Worm (Caenorhabditis elegans) whole organism, L4 larva: ENCODE measurements around the gene peli-1.
"Not testable (repeated sequence)": the region's sequence is repeated elsewhere in the genome, so short reads cannot be mapped to it uniquely, and the experiment has no call there.

Source experiments
- F26F4.8 ChIP-seq: fragments of 200-800 bp; sonication (Bioruptor generic); conservative IDR thresholded peaks from 2 replicates; pipeline ENCODE4 v1.3.6; 2022; ENCODE audit warnings: missing genetic modification characterization, missing compliant biosample characterization
- F44E2.7 ChIP-seq: fragments of 200-800 bp; sonication (Bioruptor generic); IDR thresholded peaks from 2 replicates; pipeline ENCODE4 v2.1.2; 2022; ENCODE audit warnings: missing genetic modification characterization, missing compliant biosample characterization
- ZK546.5 ChIP-seq, 2 experiments: sonication (generic microtip); optimal IDR thresholded peaks; 2 replicates each; lab custom pipeline; 2017; ENCODE audit warnings: missing biosample characterization in 2 of 2, missing genetic modification characterization in 2 of 2
- aha-1 ChIP-seq: fragments of 150-350 bp; peaks from one replicate; lab custom pipeline; 2014; ENCODE audit warnings: missing biosample characterization, missing genetic modification characterization
- ceh-20 ChIP-seq: fragments of 200-800 bp; sonication (Bioruptor generic); IDR thresholded peaks from 2 replicates; pipeline ENCODE4 v1.3.6; 2022; ENCODE audit warnings: missing genetic modification reagents, missing genetic modification characterization, missing compliant biosample characterization
- ceh-44 ChIP-seq: fragments of 200-800 bp; sonication (Bioruptor generic); IDR thresholded peaks from 2 replicates; pipeline ENCODE4 v1.3.6; 2022; ENCODE audit warnings: missing genetic modification reagents, missing genetic modification characterization, missing compliant biosample characterization
- ceh-82 ChIP-seq: sonication (generic microtip); optimal IDR thresholded peaks from 2 replicates; lab custom pipeline; 2017; ENCODE audit warnings: missing biosample characterization, missing genetic modification characterization
- ces-1 ChIP-seq: fragments of 150-350 bp; sonication (generic microtip); optimal IDR thresholded peaks from 4 replicates; lab custom pipeline; 2014; ENCODE audit warnings: missing biosample characterization, missing genetic modification reagents, missing genetic modification characterization
- cey-2 ChIP-seq: sonication (generic microtip); optimal IDR thresholded peaks from 3 replicates; lab custom pipeline; 2017; ENCODE audit warnings: missing genetic modification characterization, mild to moderate bottlenecking, missing compliant biosample characterization, antibody characterized with exemption, borderline replicate concordance; ENCODE audit not compliant: insufficient read depth
- ctbp-1 ChIP-seq: fragments of 200-800 bp; sonication (Bioruptor generic); IDR thresholded peaks from 2 replicates; pipeline ENCODE4 v1.3.6; 2022; ENCODE audit warnings: missing genetic modification reagents, missing genetic modification characterization, missing compliant biosample characterization
- daf-12 ChIP-seq: fragments of 150-350 bp; optimal IDR thresholded peaks from 2 replicates; lab custom pipeline; 2014; ENCODE audit warnings: missing biosample characterization, missing genetic modification reagents, missing genetic modification characterization
- daf-16 ChIP-seq, 3 experiments: sonication (generic microtip); optimal IDR thresholded peaks; 2 replicates each; lab custom pipeline; 2016 to 2017; ENCODE audit warnings: missing genetic modification characterization in 3 of 3, missing genetic modification reagents in 3 of 3, mild to moderate bottlenecking in 2 of 3, missing compliant biosample characterization in 2 of 3, missing biosample characterization in 1 of 3, moderate library complexity in 1 of 3
- daf-19 ChIP-seq: fragments of 200-800 bp; sonication (Bioruptor generic); conservative IDR thresholded peaks from 2 replicates; pipeline ENCODE4 v1.3.6; 2022; ENCODE audit warnings: missing genetic modification characterization, missing compliant biosample characterization
- dmd-8 ChIP-seq: fragments of 200-800 bp; sonication (Bioruptor generic); IDR thresholded peaks from 2 replicates; pipeline ENCODE4 v1.3.6; 2022; ENCODE audit warnings: missing genetic modification characterization, missing compliant biosample characterization
- dmd-9 ChIP-seq: fragments of 200-800 bp; sonication (Bioruptor generic); IDR thresholded peaks from 2 replicates; pipeline ENCODE4 v1.3.6; 2022; ENCODE audit warnings: missing genetic modification reagents, missing genetic modification characterization, missing compliant biosample characterization
- dpl-1 ChIP-seq: fragments of 150-350 bp; optimal IDR thresholded peaks from 2 replicates; lab custom pipeline; 2014; ENCODE audit warnings: missing biosample characterization, missing genetic modification reagents, missing genetic modification characterization
- egl-27 ChIP-seq: sonication (generic microtip); optimal IDR thresholded peaks from 3 replicates; lab custom pipeline; 2017; ENCODE audit warnings: missing biosample characterization, missing genetic modification reagents, missing genetic modification characterization
- fos-1 ChIP-seq: fragments of 150-350 bp; optimal IDR thresholded peaks from 2 replicates; lab custom pipeline; 2014; ENCODE audit warnings: missing biosample characterization, missing genetic modification characterization
- hlh-11 ChIP-seq: fragments of 200-800 bp; sonication (Bioruptor generic); optimal IDR thresholded peaks from 2 replicates; lab custom pipeline; 2018; ENCODE audit warnings: mild to moderate bottlenecking, missing genetic modification characterization, missing compliant biosample characterization
- hlh-30 ChIP-seq: sonication (generic microtip); optimal IDR thresholded peaks from 2 replicates; lab custom pipeline; 2017; ENCODE audit warnings: antibody characterized with exemption, mild to moderate bottlenecking, missing genetic modification characterization, missing compliant biosample characterization; ENCODE audit not compliant: insufficient read depth
- lin-1 ChIP-seq: fragments of 200-800 bp; sonication (Bioruptor generic); IDR thresholded peaks from 2 replicates; pipeline ENCODE4 v1.3.6; 2022; ENCODE audit warnings: missing genetic modification reagents, missing genetic modification characterization, missing compliant biosample characterization
- lin-15B ChIP-seq: fragments of 150-350 bp; sonication (generic microtip); optimal IDR thresholded peaks from 3 replicates; lab custom pipeline; 2014; ENCODE audit warnings: missing biosample characterization, missing genetic modification characterization
- lin-39 ChIP-seq: fragments of 150-350 bp; optimal IDR thresholded peaks from 2 replicates; lab custom pipeline; 2014; ENCODE audit warnings: missing biosample characterization, missing genetic modification reagents, missing genetic modification characterization
- lir-3 ChIP-seq: sonication (generic microtip); optimal IDR thresholded peaks from 2 replicates; lab custom pipeline; 2016; ENCODE audit warnings: mild to moderate bottlenecking, missing genetic modification characterization, missing compliant biosample characterization
- mdl-1 ChIP-seq, 2 experiments: fragments of 150-350 bp in 1 of 2; sonication (generic microtip) in 1 of 2; optimal IDR thresholded peaks; 2 replicates each; lab custom pipeline; 2014 to 2017; ENCODE audit warnings: missing biosample characterization in 2 of 2, missing genetic modification characterization in 2 of 2
- nhr-111 ChIP-seq: fragments of 200-800 bp; sonication (Bioruptor generic); optimal IDR thresholded peaks from 2 replicates; lab custom pipeline; 2018; ENCODE audit warnings: mild to moderate bottlenecking, missing genetic modification characterization, missing compliant biosample characterization
- nhr-28 ChIP-seq: fragments of 150-350 bp; optimal IDR thresholded peaks from 2 replicates; lab custom pipeline; 2014; ENCODE audit warnings: missing biosample characterization, missing genetic modification characterization
- php-3 ChIP-seq: fragments of 200-800 bp; sonication (Bioruptor generic); IDR thresholded peaks from 2 replicates; pipeline ENCODE4 v1.3.6; 2022; ENCODE audit warnings: missing genetic modification reagents, missing genetic modification characterization, missing compliant biosample characterization
- saeg-2 ChIP-seq: fragments of 200-800 bp; sonication (Bioruptor generic); IDR thresholded peaks from 2 replicates; pipeline ENCODE4 v1.3.6; 2022; ENCODE audit warnings: missing genetic modification reagents, missing genetic modification characterization, missing compliant biosample characterization
- set-16 ChIP-seq: fragments of 200-800 bp; sonication (Bioruptor generic); IDR thresholded peaks from 2 replicates; pipeline ENCODE4 v1.3.6; 2022; ENCODE audit warnings: missing genetic modification reagents, missing genetic modification characterization, missing compliant biosample characterization
- skn-1 ChIP-seq: fragments of 150-350 bp; optimal IDR thresholded peaks from 2 replicates; lab custom pipeline; 2014; ENCODE audit warnings: missing biosample characterization, missing genetic modification characterization
- snpc-1.2 ChIP-seq: fragments of 200-800 bp; sonication (Bioruptor generic); IDR thresholded peaks from 2 replicates; pipeline ENCODE4 v1.3.6; 2022; ENCODE audit warnings: missing genetic modification reagents, missing genetic modification characterization, missing compliant biosample characterization
- snpc-4 ChIP-seq: fragments of 150-350 bp; optimal IDR thresholded peaks from 2 replicates; lab custom pipeline; 2014; ENCODE audit warnings: missing biosample characterization, missing genetic modification characterization
- spr-1 ChIP-seq: sonication (generic microtip); optimal IDR thresholded peaks from 2 replicates; lab custom pipeline; 2016; ENCODE audit warnings: mild to moderate bottlenecking, missing genetic modification characterization, missing compliant biosample characterization
- spr-3 ChIP-seq: fragments of 200-800 bp; sonication (Bioruptor generic); optimal IDR thresholded peaks from 2 replicates; lab custom pipeline; 2018; ENCODE audit warnings: mild to moderate bottlenecking, missing genetic modification characterization, missing compliant biosample characterization
- unc-62 ChIP-seq, 3 experiments: fragments of 150-350 bp in 1 of 3; sonication (generic microtip); optimal IDR thresholded peaks in 2 of 3; peaks in 1 of 3; 1 replicate in 1 of 3; 2 replicates in 2 of 3; lab custom pipeline; 2014 to 2017; ENCODE audit warnings: missing biosample characterization in 3 of 3, missing genetic modification characterization in 3 of 3, missing genetic modification reagents in 3 of 3, missing genotype in 1 of 3
- zfp-2 ChIP-seq: sonication (generic microtip); optimal IDR thresholded peaks from 2 replicates; lab custom pipeline; 2016; ENCODE audit warnings: mild to moderate bottlenecking, missing genetic modification characterization, missing compliant biosample characterization
- zfp-3 ChIP-seq: fragments of 200-800 bp; sonication (Bioruptor generic); conservative IDR thresholded peaks from 2 replicates; pipeline ENCODE4 v1.3.6; 2022; ENCODE audit warnings: missing genetic modification reagents, missing genetic modification characterization, missing compliant biosample characterization
- ztf-11 ChIP-seq: fragments of 150-350 bp; optimal IDR thresholded peaks from 2 replicates; lab custom pipeline; 2014; ENCODE audit warnings: missing biosample characterization, missing genetic modification characterization
- ztf-7 ChIP-seq: fragments of 150-350 bp; optimal IDR thresholded peaks from 2 replicates; lab custom pipeline; 2014; ENCODE audit warnings: missing biosample characterization, missing genetic modification characterization

Gene peli-1

DNA sequence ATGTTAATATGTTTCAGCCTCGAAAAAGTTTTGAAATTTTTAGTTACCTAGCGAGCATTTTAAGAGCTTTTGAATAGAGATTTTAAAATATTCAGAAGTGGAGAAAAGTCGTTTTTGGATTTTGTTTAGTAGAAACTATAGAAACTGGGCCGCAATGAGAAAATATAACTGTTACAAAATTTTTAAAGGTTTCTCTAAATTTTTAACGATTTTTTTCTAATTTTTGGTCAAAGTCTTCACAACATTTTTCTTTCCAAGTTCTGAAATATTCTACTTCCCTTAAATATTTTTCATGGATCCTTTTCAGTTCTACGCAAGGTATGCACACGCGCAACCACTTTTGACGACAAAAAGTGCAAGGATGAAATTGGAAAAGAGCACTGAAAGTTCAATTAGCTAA lies at the start of gene peli-1:
peli-1 (plus strand) TSS at position 301 of the 400 bp plus-strand sequence.
- TF ChIP-seq aha-1 (tag; lab: Kevin White, UChicago) (peak; percentile 47), spr-1 (tag; lab: Kevin White, UChicago) (no peak)
- TF ChIP-seq, all 104 proteins: peak for 1

DNA sequence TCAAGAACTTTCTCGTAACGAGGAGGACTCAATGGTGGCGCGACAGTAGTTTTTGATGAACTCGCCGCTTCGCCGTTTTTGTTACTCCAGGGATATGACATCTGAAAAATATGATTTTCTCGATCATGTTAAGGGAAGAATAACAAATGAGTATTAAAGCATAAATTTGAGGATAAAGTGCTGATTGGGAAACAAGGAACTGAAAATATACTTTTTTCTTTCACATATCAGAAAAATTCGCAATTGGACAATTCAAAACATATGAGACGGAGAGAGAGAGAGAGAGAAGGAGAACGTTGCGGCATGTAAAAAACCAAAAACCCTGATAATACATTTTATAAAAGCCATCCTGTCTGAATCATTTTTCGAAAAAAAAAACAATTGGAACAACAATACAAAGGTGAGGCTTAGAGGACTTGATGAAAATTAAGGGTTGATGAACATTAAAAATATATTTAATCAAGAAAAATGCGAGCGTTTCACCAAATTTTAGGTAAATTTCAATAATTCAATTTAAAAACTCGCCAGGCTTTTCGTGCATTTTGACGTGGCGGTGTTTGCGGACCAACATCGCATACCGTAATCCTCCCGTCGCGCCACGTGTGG lies 44.9 kb upstream of the peli-1 start, which contains the start of the genes mut-14 and C14C11.2:
mut-14 (minus strand) TSS at position 101 of the 606 bp plus-strand sequence.
C14C11.2 (plus strand) TSS at position 556 of the 606 bp plus-strand sequence.
- TF ChIP-seq snpc-4 (tag; lab: Kevin White, UChicago) (no peak), daf-12 (tag; lab: Kevin White, UChicago) (no peak), zfp-2 (no peak), mdl-1 (tag; optimal IDR thresholded peaks at IDR 0.05; lab: Kevin White, UChicago) (no peak), hlh-11 (tag; lab: Kevin White, UChicago) (no peak), ceh-82 (tag; lab: Kevin White, UChicago) (no peak), unc-62 (GFP tag; optimal IDR thresholded peaks at IDR 0.05 in 1 of 2; lab: Kevin White, UChicago) (no peak), unc-62 (tag; optimal IDR thresholded peaks at IDR 0.05; lab: Kevin White, UChicago) (no peak), ctbp-1 (GFP tag; lab: Robert Waterston, UW) (no peak), cey-2 (tag; lab: Kevin White, UChicago) (no peak), spr-1 (tag; lab: Kevin White, UChicago) (no peak), ztf-7 (tag; lab: Kevin White, UChicago) (no peak), lin-1 (no peak)
- TF ChIP-seq, all 104 proteins: peak for 0

DNA sequence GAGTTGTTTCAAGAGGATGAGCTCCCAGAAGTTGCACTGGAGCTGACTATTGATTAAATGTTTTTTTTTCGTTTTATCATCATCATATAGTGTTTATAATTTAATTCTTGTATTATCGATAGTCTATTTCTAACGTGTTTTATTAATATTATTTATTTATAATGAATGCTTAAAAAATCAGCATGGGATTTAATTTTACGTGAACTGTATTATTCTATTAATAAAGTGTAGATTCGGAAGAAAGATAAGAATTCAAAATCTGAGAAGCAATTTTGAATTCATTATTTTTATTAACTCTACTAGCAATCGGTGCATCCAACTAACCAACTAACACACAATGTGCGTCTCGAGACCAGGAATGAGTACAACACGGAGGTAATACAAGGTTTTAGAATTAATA lies 42.3 kb upstream of the peli-1 start, which contains the start of gene C14C11.1:
C14C11.1 (plus strand) TSS at position 301 of the 400 bp plus-strand sequence.
- not testable (repeated sequence) for TF ChIP-seq ceh-20; spr-3 (GFP tag; lab: Kevin White, UChicago); ZK546.5 (tag; optimal IDR thresholded peaks at IDR 0.05; lab: Kevin White, UChicago)

DNA sequence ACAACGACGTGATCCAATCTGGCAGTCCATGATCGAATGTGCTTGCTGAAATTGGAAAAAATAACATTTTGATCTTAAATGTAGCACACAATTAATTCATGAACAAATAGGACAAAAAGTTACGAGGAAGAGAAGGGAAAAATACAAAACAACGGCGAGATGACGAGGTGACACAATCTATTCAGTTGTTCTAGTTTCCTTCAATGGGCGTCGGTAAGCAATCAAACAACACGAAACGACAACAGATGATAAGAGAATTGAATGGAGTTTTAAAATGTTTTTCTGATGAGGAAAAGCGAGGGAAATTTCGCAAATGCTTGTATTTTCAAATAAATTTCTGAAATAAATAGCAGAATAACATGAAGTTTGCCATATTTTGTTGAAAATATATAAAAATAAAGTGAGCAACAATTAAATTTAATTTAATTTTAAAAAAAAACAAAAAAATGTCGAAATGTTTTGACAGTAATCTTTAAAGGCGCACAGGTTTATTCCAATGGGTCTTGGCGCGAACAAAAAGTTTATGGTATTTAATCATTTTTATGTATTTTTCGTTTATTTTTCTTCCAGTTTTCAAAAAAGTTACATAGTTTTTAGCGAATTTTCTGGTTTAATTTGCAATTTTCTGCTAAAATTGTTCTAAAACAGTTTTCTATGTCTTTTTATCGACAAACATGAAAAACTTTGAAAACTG lies 39.4 kb upstream of the peli-1 start, which contains the start of gene C14C11.7:
C14C11.7 (minus strand) TSS at position 51 of the 694 bp plus-strand sequence.
- TF ChIP-seq nhr-28 (tag; lab: Kevin White, UChicago) (peak; percentile 41), daf-19 (GFP tag; lab: Robert Waterston, UW) (no peak), daf-16 (GFP tag; optimal IDR thresholded peaks at IDR 0.05; lab: Kevin White, UChicago) (no peak), daf-16 (tag; optimal IDR thresholded peaks at IDR 0.05; lab: Kevin White, UChicago) (peak; percentile 86)

DNA sequence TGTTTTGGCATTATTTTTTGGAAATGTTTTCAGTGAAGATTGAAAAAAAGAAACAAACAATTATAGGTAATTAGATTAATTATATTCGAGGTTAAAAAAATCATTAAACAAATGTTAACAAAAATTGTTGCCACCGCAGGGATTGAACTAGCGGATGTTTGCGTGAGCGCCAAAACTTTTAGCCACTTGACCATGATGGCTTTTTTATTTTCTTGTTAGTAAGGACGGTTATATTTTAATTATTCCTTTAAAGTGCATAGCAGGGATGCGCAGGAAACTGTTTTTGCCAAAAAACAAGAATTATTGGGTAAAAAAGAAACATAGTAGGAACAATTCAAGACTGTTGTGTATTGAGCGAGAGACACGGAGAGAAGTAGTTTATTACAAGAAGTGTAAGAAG lies 38.3 kb upstream of the peli-1 start:
- TF ChIP-seq fos-1 (no peak), zfp-3 (GFP tag; lab: Robert Waterston, UW) (peak; percentile 62; the same call in 1 of the 2 replicates), set-16 (GFP tag; lab: Robert Waterston, UW) (no peak), lir-3 (tag; lab: Kevin White, UChicago) (peak; percentile 55), hlh-30 (tag; lab: Kevin White, UChicago) (peak; percentile 14), F26F4.8 (GFP tag; lab: Robert Waterston, UW) (peak; percentile 93), saeg-2 (GFP tag; lab: Robert Waterston, UW) (peak; percentile 47; the same call in 1 of the 2 replicates), ztf-11 (no peak), dpl-1 (no peak), egl-27 (no peak), snpc-1.2 (GFP tag; lab: Robert Waterston, UW) (peak; percentile 88), dmd-8 (GFP tag; lab: Robert Waterston, UW) (peak; percentile 84), F44E2.7 (GFP tag; lab: Robert Waterston, UW) (peak; percentile 97), ces-1 (no peak), lin-15B (tag; lab: Kevin White, UChicago) (no peak), lin-39 (tag; lab: Kevin White, UChicago) (no peak), dmd-9 (GFP tag; lab: Robert Waterston, UW) (no peak), skn-1 (tag; lab: Kevin White, UChicago) (no peak), zfp-2 (no peak), ZK546.5 (tag; optimal IDR thresholded peaks at IDR 0.05; lab: Kevin White, UChicago) (no peak), php-3 (GFP tag; lab: Robert Waterston, UW) (peak; percentile 86), ceh-44 (GFP tag; lab: Robert Waterston, UW) (no peak), nhr-111 (GFP tag; lab: Kevin White, UChicago) (peak; percentile 87)
